Worm (Caenorhabditis elegans) whole organism, late embryonic: ENCODE data around the gene C34E10.12.

Experiments used
- ceh-14 ChIP-seq: sonication (generic microtip); optimal IDR thresholded peaks from 2 replicates; lab custom pipeline; 2016; ENCODE audit warnings: missing genotype, missing genetic modification characterization, missing compliant biosample characterization
- elt-2 ChIP-seq: sonication (generic microtip); optimal IDR thresholded peaks from 2 replicates; lab custom pipeline; 2016; ENCODE audit warnings: missing genetic modification reagents, missing genetic modification characterization, missing compliant biosample characterization
- ets-4 ChIP-seq: sonication (generic microtip); optimal IDR thresholded peaks from 2 replicates; lab custom pipeline; 2016; ENCODE audit warnings: missing genetic modification characterization, missing compliant biosample characterization
- fkh-10 ChIP-seq: fragments of 150-350 bp; optimal IDR thresholded peaks from 2 replicates; lab custom pipeline; 2014; ENCODE audit warnings: missing biosample characterization, missing genetic modification reagents, missing genetic modification characterization
- sox-4 ChIP-seq: sonication (generic microtip); optimal IDR thresholded peaks from 2 replicates; lab custom pipeline; 2017; ENCODE audit warnings: mild to moderate bottlenecking, missing genetic modification characterization, inconsistent platforms, missing compliant biosample characterization
- unc-86 ChIP-seq: sonication (generic microtip); optimal IDR thresholded peaks from 2 replicates; lab custom pipeline; 2016; ENCODE audit warnings: missing genetic modification characterization, missing compliant biosample characterization
- ztf-16 ChIP-seq: sonication (generic microtip); optimal IDR thresholded peaks from 2 replicates; lab custom pipeline; 2017; ENCODE audit warnings: missing genetic modification characterization, missing compliant biosample characterization

DNA sequence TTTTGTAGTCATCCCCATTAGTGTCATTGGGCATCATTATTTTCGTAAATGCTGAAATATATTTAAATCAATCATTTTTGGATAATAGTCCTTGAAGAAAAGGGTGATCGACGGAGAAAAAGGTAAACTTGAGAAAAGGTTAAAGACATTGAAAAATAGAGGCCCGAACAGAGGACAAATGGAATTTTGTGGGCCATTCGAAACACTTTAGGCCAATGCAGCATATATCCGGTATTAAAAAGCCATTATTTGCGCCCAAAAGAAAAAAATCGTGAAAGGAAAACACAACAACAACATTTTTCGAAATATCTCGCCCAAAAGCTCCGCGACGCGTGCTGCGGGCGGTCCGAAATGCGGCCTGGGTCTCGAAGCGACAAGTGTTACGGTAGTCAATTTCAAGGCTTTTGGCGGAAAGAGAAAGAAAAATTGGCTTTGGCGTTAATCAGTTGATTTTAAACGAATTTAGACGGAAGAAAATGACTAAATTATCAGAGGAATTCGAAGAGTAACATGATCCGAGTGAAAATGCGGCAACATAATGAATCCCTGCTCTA lies 20.7 kb downstream of the C34E10.12 start, which contains the start of gene morc-1:
- TF ChIP-seq unc-86 (tag; lab: Kevin White, UChicago) (no peak), ets-4 (no peak), fkh-10 (GFP tag; lab: Kevin White, UChicago) (no peak), sox-4 (tag; lab: Kevin White, UChicago) (no peak), ceh-14 (no peak), ztf-16 (tag; lab: Kevin White, UChicago) (no peak), elt-2 (tag; lab: Kevin White, UChicago) (no peak)
